Worm (Caenorhabditis elegans): Measurements from ENCODE around the gene cyk-4.

ce11 chrIII:13766704-13767323 is 4.2 kb downstream of the cyk-4 start:
- TF ChIP-seq nhr-237 (tag; optimal IDR thresholded peaks at IDR 0.05) (no peak), elt-3 (tag; optimal IDR thresholded peaks at IDR 0.05) (no peak)
